Fruit fly (Drosophila melanogaster): ENCODE results near the gene sgg.

DNA sequence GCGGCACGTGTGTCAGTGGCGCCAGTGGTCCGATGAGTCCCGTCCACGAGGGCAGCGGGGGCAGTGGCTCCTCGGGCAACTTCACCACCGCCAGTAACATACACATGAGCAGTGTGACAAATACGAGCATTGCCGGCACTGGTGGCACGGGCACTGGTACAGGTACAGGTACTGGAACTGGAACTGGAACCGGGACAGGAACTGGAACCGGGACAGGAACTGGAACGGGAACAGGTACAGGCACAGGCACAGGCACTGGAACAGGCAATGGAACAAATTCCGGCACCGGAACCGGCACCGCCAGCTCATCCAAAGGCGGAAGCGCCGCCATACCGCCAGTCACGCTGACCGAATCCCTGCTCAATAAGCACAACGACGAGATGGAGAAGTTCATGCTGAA, 56.6 kb downstream of the sgg start:
- TF ChIP-seq pan (optimal IDR thresholded peaks at IDR 0.05) (no peak), EcR (GFP tag; optimal IDR thresholded peaks at IDR 0.05) (no peak), psq (optimal IDR thresholded peaks at IDR 0.05) (no peak), usp (GFP tag; optimal IDR thresholded peaks at IDR 0.05) (no peak), Dll (optimal IDR thresholded peaks at IDR 0.05) (no peak)

All from whole organism.